Worm (Caenorhabditis elegans): ENCODE results near the gene T07D4.2.

- TF ChIP-seq nhr-11 (tag; optimal IDR thresholded peaks at IDR 0.05): no peak
- TF ChIP-seq ceh-82 (tag; optimal IDR thresholded peaks at IDR 0.05): no peak
- no peak for TF ChIP-seq hlh-17 (GFP tag; optimal IDR thresholded peaks at IDR 0.05; ENCODE audit: borderline replicate concordance)
- no peak for TF ChIP-seq lin-39 (tag; optimal IDR thresholded peaks at IDR 0.05)
- TF ChIP-seq ceh-88 (GFP tag; IDR thresholded peaks at IDR 0.05): no peak
- no peak for TF ChIP-seq skn-1 (tag; optimal IDR thresholded peaks at IDR 0.05)
- TF ChIP-seq ama-1 (optimal IDR thresholded peaks at IDR 0.05): no peak
- no peak for TF ChIP-seq mep-1 (tag; optimal IDR thresholded peaks at IDR 0.05)
- no peak for TF ChIP-seq C16A3.4 (tag; optimal IDR thresholded peaks at IDR 0.05)
- TF ChIP-seq blmp-1 (tag; optimal IDR thresholded peaks at IDR 0.05): no peak
- TF ChIP-seq mef-2 (tag; optimal IDR thresholded peaks at IDR 0.05): no peak
- no peak for TF ChIP-seq ztf-4 (tag; optimal IDR thresholded peaks at IDR 0.05)
These were observed 23.5 kb upstream of the T07D4.2 start for ce11 chrII:8897244-8897643.

Measured in whole organism, L1 larva.